Fruit fly (Drosophila melanogaster) whole organism, embryonic: Measurements from ENCODE around the gene CG43867.
A peak's percentile ranks its signal among the peaks of the same experiment; 100 is the strongest.

Experiments
- Awh ChIP-seq: fragments of 200-800 bp; sonication (Bioruptor generic); IDR thresholded peaks from 2 replicates; pipeline ENCODE4, ENCODE4 v1.3.6; 2022; ENCODE audit warnings: missing biosample characterization, missing genetic modification characterization
- BEAF-32 ChIP-seq: fragments of 200-800 bp; sonication (Bioruptor generic); optimal IDR thresholded peaks from 3 replicates; lab custom pipeline; 2017; ENCODE audit warnings: missing biosample characterization, missing genetic modification characterization, mild to moderate bottlenecking, moderate library complexity, missing genetic modification reagents
- CG10431 ChIP-seq: fragments of 200-800 bp; sonication (Bioruptor generic); optimal IDR thresholded peaks from 3 replicates; lab custom pipeline; 2018; ENCODE audit warnings: missing biosample characterization, mild to moderate bottlenecking, missing genetic modification characterization
- CG12155 ChIP-seq: fragments of 200-800 bp; sonication (Bioruptor generic); optimal IDR thresholded peaks from 3 replicates; lab custom pipeline; 2016; ENCODE audit warnings: missing biosample characterization, missing genetic modification characterization
- CG13775 ChIP-seq: fragments of 200-800 bp; sonication (Bioruptor generic); optimal IDR thresholded peaks from 3 replicates; lab custom pipeline; 2017; ENCODE audit warnings: missing biosample characterization, mild to moderate bottlenecking, missing genetic modification characterization
- CG14050 ChIP-seq: fragments of 200-800 bp; sonication (Bioruptor generic); IDR thresholded peaks from 3 replicates; pipeline ENCODE4 v1.3.6; 2022; ENCODE audit warnings: missing biosample characterization, missing genetic modification characterization
- CG14441 ChIP-seq: fragments of 200-800 bp; sonication (Bioruptor generic); IDR thresholded peaks from 2 replicates; pipeline ENCODE4 v1.3.6; 2022; ENCODE audit warnings: missing biosample characterization, missing genetic modification characterization
- CG15479 ChIP-seq: fragments of 200-800 bp; sonication (Bioruptor generic); optimal IDR thresholded peaks from 3 replicates; lab custom pipeline; 2019; ENCODE audit warnings: missing biosample characterization, mild to moderate bottlenecking, missing genetic modification characterization, moderate library complexity
- CG1602 ChIP-seq: fragments of 200-800 bp; sonication (Bioruptor generic); optimal IDR thresholded peaks from 3 replicates; lab custom pipeline; 2016; ENCODE audit warnings: missing biosample characterization, missing genetic modification characterization
- CG1603 ChIP-seq: fragments of 200-800 bp; sonication (Bioruptor generic); optimal IDR thresholded peaks from 2 replicates; lab custom pipeline; 2019; ENCODE audit warnings: missing biosample characterization, mild to moderate bottlenecking, missing genetic modification characterization, moderate library complexity
- CG16815 ChIP-seq: fragments of 200-800 bp; sonication (Bioruptor generic); optimal IDR thresholded peaks from 3 replicates; lab custom pipeline; 2017; ENCODE audit warnings: missing biosample characterization, mild to moderate bottlenecking, missing genetic modification characterization
- CG16863 ChIP-seq: fragments of 200-800 bp; sonication (Bioruptor generic); optimal IDR thresholded peaks from 3 replicates; lab custom pipeline; 2016; ENCODE audit warnings: missing biosample characterization, missing genetic modification characterization
- CG17186 ChIP-seq: fragments of 200-800 bp; sonication (Bioruptor generic); optimal IDR thresholded peaks from 3 replicates; lab custom pipeline; 2017; ENCODE audit warnings: missing biosample characterization, missing genetic modification reagents, missing genetic modification characterization
- CG18619 ChIP-seq: fragments of 200-800 bp; sonication (Bioruptor generic); optimal IDR thresholded peaks from 3 replicates; lab custom pipeline; 2017; ENCODE audit warnings: missing biosample characterization, mild to moderate bottlenecking, missing genetic modification characterization
- CG30403 ChIP-seq: fragments of 200-800 bp; sonication (Bioruptor generic); optimal IDR thresholded peaks from 3 replicates; lab custom pipeline; 2016; ENCODE audit warnings: missing biosample characterization, missing genetic modification characterization
- CG32772 ChIP-seq: fragments of 200-800 bp; sonication (Bioruptor generic); IDR thresholded peaks from 2 replicates; pipeline ENCODE4 v1.3.6; 2022; ENCODE audit warnings: missing biosample characterization, missing genetic modification characterization
- CG33557 ChIP-seq: fragments of 200-800 bp; sonication (Bioruptor generic); optimal IDR thresholded peaks from 2 replicates; lab custom pipeline; 2019; ENCODE audit warnings: missing biosample characterization, mild to moderate bottlenecking, missing genetic modification characterization, moderate library complexity
- CG6272 ChIP-seq: fragments of 200-800 bp; sonication (Bioruptor generic); IDR thresholded peaks from 2 replicates; pipeline ENCODE4 v1.3.6; 2022; ENCODE audit warnings: missing biosample characterization, missing genetic modification characterization
- CG9215 ChIP-seq: fragments of 200-800 bp; sonication (Bioruptor generic); IDR thresholded peaks from 2 replicates; pipeline ENCODE4 v1.3.6; 2022; ENCODE audit warnings: missing biosample characterization, missing genetic modification characterization
- CG9797 ChIP-seq: fragments of 200-800 bp; sonication (Bioruptor generic); optimal IDR thresholded peaks from 3 replicates; lab custom pipeline; 2018; ENCODE audit warnings: missing biosample characterization, mild to moderate bottlenecking, missing genetic modification characterization
- CG9932 ChIP-seq: fragments of 200-800 bp; sonication (Bioruptor generic); IDR thresholded peaks from 2 replicates; pipeline ENCODE4 v1.3.6; 2022; ENCODE audit warnings: missing biosample characterization, missing genetic modification characterization
- CHES-1-like ChIP-seq: fragments of 200-800 bp; sonication (Bioruptor generic); optimal IDR thresholded peaks from 2 replicates; lab custom pipeline; 2016; ENCODE audit warnings: missing biosample characterization, missing genetic modification characterization
- Chrac-16 ChIP-seq: fragments of 200-800 bp; sonication (Bioruptor generic); optimal IDR thresholded peaks from 3 replicates; lab custom pipeline; 2016; ENCODE audit warnings: missing biosample characterization, missing genetic modification characterization
- CoRest ChIP-seq: fragments of 200-800 bp; sonication (Bioruptor generic); optimal IDR thresholded peaks from 3 replicates; lab custom pipeline; 2018; ENCODE audit warnings: missing biosample characterization, mild to moderate bottlenecking, missing genetic modification characterization, moderate library complexity
- Dad ChIP-seq: fragments of 200-800 bp; sonication (Bioruptor generic); optimal IDR thresholded peaks from 3 replicates; lab custom pipeline; 2016; ENCODE audit warnings: missing biosample characterization, missing genetic modification characterization
- Dp ChIP-seq: fragments of 200-800 bp; sonication (Bioruptor generic); optimal IDR thresholded peaks from 2 replicates; lab custom pipeline; 2018; ENCODE audit warnings: missing biosample characterization, mild to moderate bottlenecking, missing genetic modification characterization, moderate library complexity
- Dref ChIP-seq: fragments of 200-800 bp; sonication (Bioruptor generic); IDR thresholded peaks from 2 replicates; pipeline ENCODE4 v1.3.6; 2022; ENCODE audit warnings: missing biosample characterization, missing genetic modification characterization
- Drgx ChIP-seq: fragments of 200-800 bp; sonication (Bioruptor generic); IDR thresholded peaks from 2 replicates; pipeline ENCODE4 v1.3.6; 2022; ENCODE audit warnings: missing biosample characterization, missing genetic modification characterization
- E2f2 ChIP-seq: fragments of 200-800 bp; sonication (Bioruptor generic); IDR thresholded peaks from 2 replicates; pipeline ENCODE4 v1.3.6; 2022; ENCODE audit warnings: missing biosample characterization, missing genetic modification characterization
- Fer1 ChIP-seq: fragments of 200-800 bp; sonication (Bioruptor generic); optimal IDR thresholded peaks from 2 replicates; lab custom pipeline; 2017; ENCODE audit warnings: missing biosample characterization, mild to moderate bottlenecking, missing genetic modification characterization
- HLHmδ ChIP-seq: fragments of 200-800 bp; sonication (Bioruptor generic); optimal IDR thresholded peaks from 2 replicates; lab custom pipeline; 2018; ENCODE audit warnings: missing biosample characterization, mild to moderate bottlenecking, missing genetic modification characterization, moderate library complexity
- MBD-R2 ChIP-seq: fragments of 200-800 bp; sonication (Bioruptor generic); IDR thresholded peaks from 2 replicates; pipeline ENCODE4 v1.3.6; 2022; ENCODE audit warnings: missing biosample characterization, missing genetic modification characterization
- Myb ChIP-seq: fragments of 200-800 bp; sonication (Bioruptor generic); optimal IDR thresholded peaks from 2 replicates; lab custom pipeline; 2016; ENCODE audit warnings: missing biosample characterization, missing genetic modification characterization
- Nf-YA ChIP-seq: fragments of 200-800 bp; sonication (Bioruptor generic); IDR thresholded peaks from 2 replicates; pipeline ENCODE4 v1.3.6; 2022; ENCODE audit warnings: missing biosample characterization, missing genetic modification characterization
- Rfx ChIP-seq: fragments of 200-800 bp; sonication (Bioruptor generic); IDR thresholded peaks from 2 replicates; pipeline ENCODE4 v1.3.6; 2022; ENCODE audit warnings: missing biosample characterization, missing genetic modification characterization
- Sin3A ChIP-seq: fragments of >200 bp; optimal IDR thresholded peaks from 2 replicates; lab custom pipeline; 2018
- Spps ChIP-seq: fragments of 200-800 bp; sonication (Bioruptor generic); optimal IDR thresholded peaks from 2 replicates; lab custom pipeline; 2018; ENCODE audit warnings: missing biosample characterization, mild to moderate bottlenecking, missing genetic modification characterization
- YL-1 ChIP-seq: fragments of 200-800 bp; sonication (Bioruptor generic); optimal IDR thresholded peaks from 3 replicates; lab custom pipeline; 2017; ENCODE audit warnings: missing biosample characterization, mild to moderate bottlenecking, missing genetic modification characterization
- ato ChIP-seq: fragments of 200-800 bp; sonication (Bioruptor generic); IDR thresholded peaks from 2 replicates; pipeline ENCODE4 v1.3.6; 2022; ENCODE audit warnings: missing biosample characterization, missing genetic modification characterization; ENCODE audit not compliant: partially characterized antibody
- br ChIP-seq: fragments of >200 bp; optimal IDR thresholded peaks from 2 replicates; lab custom pipeline; 2017
- bsh ChIP-seq, 2 experiments: fragments of 200-800 bp; sonication (Bioruptor generic); optimal IDR thresholded peaks; 2 replicates each; lab custom pipeline; 2017 to 2018; ENCODE audit warnings: mild to moderate bottlenecking in 2 of 2, missing biosample characterization in 2 of 2, missing genetic modification characterization in 2 of 2, moderate library complexity in 1 of 2
- cg ChIP-seq: fragments of 200-800 bp; sonication (Bioruptor generic); optimal IDR thresholded peaks from 3 replicates; lab custom pipeline; 2019; ENCODE audit warnings: missing biosample characterization, mild to moderate bottlenecking, missing genetic modification characterization, moderate library complexity
- ci ChIP-seq: fragments of 200-800 bp; sonication (Bioruptor generic); IDR thresholded peaks from 3 replicates; pipeline ENCODE4 v1.3.6; 2022; ENCODE audit warnings: missing biosample characterization, missing genetic modification characterization
- gfzf ChIP-seq: fragments of 200-800 bp; sonication (Bioruptor generic); optimal IDR thresholded peaks from 2 replicates; lab custom pipeline; 2016; ENCODE audit warnings: missing biosample characterization, mild to moderate bottlenecking, missing genetic modification characterization, moderate library complexity
- gro ChIP-seq: fragments of 200-800 bp; sonication (Bioruptor generic); optimal IDR thresholded peaks from 2 replicates; lab custom pipeline; 2016; ENCODE audit warnings: missing biosample characterization, missing genetic modification characterization
- h ChIP-seq: fragments of >200 bp; optimal IDR thresholded peaks from 2 replicates; lab custom pipeline; 2017
- ham ChIP-seq: fragments of 200-800 bp; sonication (Bioruptor generic); IDR thresholded peaks from 2 replicates; pipeline ENCODE4 v1.3.6; 2022; ENCODE audit warnings: missing biosample characterization, missing genetic modification characterization
- luna ChIP-seq: fragments of 200-800 bp; sonication (Bioruptor generic); optimal IDR thresholded peaks from 2 replicates; lab custom pipeline; 2016; ENCODE audit warnings: missing biosample characterization, missing genetic modification characterization
- psq ChIP-seq: fragments of 200-800 bp; sonication (Bioruptor generic); optimal IDR thresholded peaks from 2 replicates; lab custom pipeline; 2017; ENCODE audit warnings: missing biosample characterization, missing genetic modification characterization
- pzg ChIP-seq: fragments of 200-800 bp; sonication (Bioruptor generic); optimal IDR thresholded peaks from 3 replicates; lab custom pipeline; 2018; ENCODE audit warnings: missing biosample characterization, mild to moderate bottlenecking, missing genetic modification characterization, moderate library complexity
- repo ChIP-seq: fragments of 200-800 bp; sonication (Bioruptor generic); optimal IDR thresholded peaks from 2 replicates; lab custom pipeline; 2016; ENCODE audit warnings: missing biosample characterization, missing genetic modification characterization
- rib ChIP-seq: fragments of 200-800 bp; sonication (Bioruptor generic); IDR thresholded peaks from 2 replicates; pipeline ENCODE4 v1.3.6; 2022; ENCODE audit warnings: missing biosample characterization, missing genetic modification characterization
- slou ChIP-seq: fragments of 200-800 bp; sonication (Bioruptor generic); optimal IDR thresholded peaks from 3 replicates; lab custom pipeline; 2016; ENCODE audit warnings: missing biosample characterization, missing genetic modification characterization
- sug ChIP-seq: fragments of 200-800 bp; optimal IDR thresholded peaks from 2 replicates; lab custom pipeline; 2019; ENCODE audit warnings: missing biosample characterization, mild to moderate bottlenecking, missing genetic modification characterization, moderate library complexity

The CG43867 gene

DNA sequence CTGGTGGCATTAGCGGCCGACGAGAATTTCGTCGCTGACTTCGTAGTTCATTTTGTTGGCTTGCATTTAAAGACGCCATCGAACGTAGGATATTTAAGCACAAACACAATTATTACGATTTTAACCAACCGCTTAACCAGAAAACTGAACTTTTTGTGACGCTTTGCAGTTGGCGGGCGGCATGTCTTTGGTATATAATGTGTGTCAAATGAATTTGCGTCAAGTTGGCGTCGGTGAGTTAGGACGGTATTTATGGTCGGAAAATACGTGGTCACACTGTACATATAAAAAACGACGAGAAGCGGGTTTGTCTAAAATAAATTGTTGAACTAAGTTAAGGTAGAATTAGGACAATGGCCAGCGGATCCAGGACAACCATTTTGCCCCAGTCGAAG, at the start of gene CG43867, which contains the start of gene MED22:
CG43867 (minus strand) TSS at position 113 of the 395 bp plus-strand sequence.
MED22 (plus strand) TSS at position 277 of the 395 bp plus-strand sequence.
- TF ChIP-seq CG14050 (GFP tag; lab: Robert Waterston, UW) (no peak), E2f2 (peak; percentile 61), CG6272 (no peak), Sin3A (lab: Kevin White, UChicago) (peak; percentile 40), MBD-R2 (GFP tag; lab: Robert Waterston, UW) (peak; percentile 39; the same call in 1 of the 2 replicates), gfzf (GFP tag; lab: Kevin White, UChicago) (peak; percentile 79), CG9215 (GFP tag; lab: Robert Waterston, UW) (no peak), YL-1 (GFP tag; lab: Kevin White, UChicago) (peak; percentile 10), CG17186 (GFP tag; lab: Kevin White, UChicago) (peak; percentile 1), Dref (GFP tag; lab: Robert Waterston, UW) (peak; percentile 49), pzg (GFP tag; lab: Kevin White, UChicago) (peak; percentile 35), Spps (tag; lab: Kevin White, UChicago) (no peak), cg (GFP tag; lab: Kevin White, UChicago) (peak; percentile 32), sug (tag; lab: Kevin White, UChicago) (no peak), CG16815 (GFP tag; lab: Kevin White, UChicago) (no peak), Dp (peak; percentile 59), CG32772 (no peak), CG18619 (no peak), br (lab: Kevin White, UChicago) (no peak), Myb (peak; percentile 82), rib (GFP tag; lab: Robert Waterston, UW) (no peak), BEAF-32 (GFP tag; lab: Kevin White, UChicago) (peak; percentile 39), ham (GFP tag; lab: Robert Waterston, UW) (no peak), CG10431 (GFP tag; lab: Kevin White, UChicago) (no peak), CoRest (peak; percentile 39), CG33557 (GFP tag; lab: Kevin White, UChicago) (no peak), CG9797 (GFP tag; lab: Kevin White, UChicago) (peak; percentile 62), luna (GFP tag; lab: Kevin White, UChicago) (no peak), Dad (no peak), CG9932 (GFP tag; lab: Robert Waterston, UW) (no peak), CG1603 (tag; lab: Kevin White, UChicago) (peak; percentile 75), psq (GFP tag; lab: Kevin White, UChicago) (no peak), CG1602 (GFP tag; lab: Kevin White, UChicago) (no peak), ato (GFP tag; lab: Robert Waterston, UW) (no peak), CG12155 (GFP tag; lab: Kevin White, UChicago) (peak; percentile 13), h (lab: Kevin White, UChicago) (no peak), Awh (GFP tag; lab: Robert Waterston, UW) (no peak)

dm6 chrX:966818-967217, 39.0 kb upstream of the CG43867 start:
- TF ChIP-seq gro (GFP tag; lab: Kevin White, UChicago) (no peak), Drgx (GFP tag; lab: Robert Waterston, UW) (no peak), CHES-1-like (GFP tag; lab: Kevin White, UChicago) (no peak), Chrac-16 (GFP tag; lab: Kevin White, UChicago) (no peak), CG15479 (no peak), CG16863 (GFP tag; lab: Kevin White, UChicago) (no peak), Nf-YA (GFP tag; lab: Robert Waterston, UW) (no peak; the same call in 1 of the 2 replicates), bsh (GFP tag; optimal IDR thresholded peaks at IDR 0.05; lab: Kevin White, UChicago) (no peak), slou (GFP tag; lab: Kevin White, UChicago) (no peak), HLHmδ (GFP tag; lab: Kevin White, UChicago) (no peak), Rfx (peak; percentile 54), ci (GFP tag; lab: Robert Waterston, UW) (0 out of 3 replicates have a peak, but pooled peaks have one; percentile 29), CG13775 (no peak), repo (GFP tag; lab: Kevin White, UChicago) (no peak), CG30403 (GFP tag; lab: Kevin White, UChicago) (peak; percentile 15), Fer1 (GFP tag; lab: Kevin White, UChicago) (peak; percentile 64), CG14441 (GFP tag; lab: Robert Waterston, UW) (peak; percentile 48; the same call in 1 of the 2 replicates)
